Fruit fly (Drosophila melanogaster): ENCODE measurements around the gene RacGAP84C.

RacGAP84C gene

DNA sequence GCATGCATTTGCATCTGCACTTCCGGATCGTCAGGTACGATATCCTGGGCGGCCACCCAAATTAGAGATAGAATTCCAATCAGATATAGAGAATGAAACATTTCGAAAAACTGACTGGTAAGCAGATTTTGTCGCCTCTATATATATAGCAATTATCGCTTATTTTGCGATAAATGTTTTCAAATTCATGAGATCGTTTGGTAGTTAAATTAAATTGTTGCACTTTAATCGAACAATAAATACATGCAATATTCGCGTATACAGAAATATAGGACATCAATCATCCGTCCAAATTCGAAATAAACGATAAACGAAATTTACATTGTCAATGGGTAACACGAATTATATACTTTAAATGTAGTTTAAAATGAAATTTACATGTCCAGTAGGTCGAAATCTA lies 33.9 kb upstream of the RacGAP84C start, which contains the start of gene Obp84a:
Gene Obp84a, minus strand, starts transcription at position 101 of the 400 bp plus-strand sequence.
- TF ChIP-seq Dif (GFP tag; optimal IDR thresholded peaks at IDR 0.05; ENCODE audit: partially characterized antibody) (no peak), HLH106 (tag; optimal IDR thresholded peaks at IDR 0.05) (no peak), N (GFP tag; optimal IDR thresholded peaks at IDR 0.05) (no peak), pan (optimal IDR thresholded peaks at IDR 0.05) (no peak), usp (GFP tag; optimal IDR thresholded peaks at IDR 0.05) (no peak), dl (GFP tag; optimal IDR thresholded peaks at IDR 0.05; ENCODE audit: insufficient read depth in 1 of 2, partially characterized antibody in 2 of 2) (no peak), sv (GFP tag; optimal IDR thresholded peaks at IDR 0.05) (no peak), br (GFP tag; optimal IDR thresholded peaks at IDR 0.05) (no peak), Sp1 (GFP tag; optimal IDR thresholded peaks at IDR 0.05) (no peak), lola (GFP tag; optimal IDR thresholded peaks at IDR 0.05) (no peak), dmrt93B (GFP tag; optimal IDR thresholded peaks at IDR 0.05) (no peak), fru (GFP tag; optimal IDR thresholded peaks at IDR 0.05) (no peak)

DNA sequence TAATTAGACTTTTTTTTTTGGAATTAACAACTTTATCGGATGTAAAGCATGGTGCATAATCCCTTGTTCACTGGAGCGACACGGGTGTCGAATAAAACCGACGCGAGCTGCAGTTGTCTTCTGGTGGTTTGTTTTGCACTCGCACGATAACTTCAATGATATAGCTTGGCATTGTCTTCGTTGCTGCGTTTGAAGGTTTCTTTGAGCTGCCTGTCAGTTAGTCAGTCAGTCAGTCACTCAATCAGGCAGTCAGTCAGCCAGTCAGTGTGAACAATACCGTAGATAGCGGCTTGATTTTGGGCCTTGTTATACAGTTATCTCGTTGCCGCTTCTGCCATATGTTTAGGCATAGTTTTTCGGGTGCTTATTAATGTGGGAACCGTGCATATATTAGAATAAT lies 26.2 kb upstream of the RacGAP84C start:
- TF ChIP-seq sv (GFP tag; optimal IDR thresholded peaks at IDR 0.05), result no peak

- no peak for TF ChIP-seq HLH106 (tag; optimal IDR thresholded peaks at IDR 0.05)
- TF ChIP-seq Mio (GFP tag; optimal IDR thresholded peaks at IDR 0.05), result no peak
- TF ChIP-seq Abd-B (GFP tag; optimal IDR thresholded peaks at IDR 0.05), result no peak
- no peak for TF ChIP-seq dl (GFP tag; optimal IDR thresholded peaks at IDR 0.05; ENCODE audit: insufficient read depth in 1 of 2, partially characterized antibody in 2 of 2)
- TF ChIP-seq OdsH (GFP tag; optimal IDR thresholded peaks at IDR 0.05), result no peak
- no peak for TF ChIP-seq ey (GFP tag; optimal IDR thresholded peaks at IDR 0.05)
- no peak for TF ChIP-seq GATAd (GFP tag; optimal IDR thresholded peaks at IDR 0.05)
- TF ChIP-seq psq (GFP tag; optimal IDR thresholded peaks at IDR 0.05), result no peak
- TF ChIP-seq brk (GFP tag; optimal IDR thresholded peaks at IDR 0.05), result no peak
- no peak for TF ChIP-seq pan (optimal IDR thresholded peaks at IDR 0.05)
- no peak for TF ChIP-seq Dfd (GFP tag; optimal IDR thresholded peaks at IDR 0.05)
- no peak for TF ChIP-seq dsf (GFP tag; optimal IDR thresholded peaks at IDR 0.05; ENCODE audit: borderline replicate concordance)
Measured at dm6 chr3R:7265567-7266208, 20.1 kb upstream of the RacGAP84C start, which contains the start of the genes Gld and Syt4. Gene Gld (minus strand): TSS chr3R:7265703. Gene Syt4 (plus strand): TSS chr3R:7266065.

DNA sequence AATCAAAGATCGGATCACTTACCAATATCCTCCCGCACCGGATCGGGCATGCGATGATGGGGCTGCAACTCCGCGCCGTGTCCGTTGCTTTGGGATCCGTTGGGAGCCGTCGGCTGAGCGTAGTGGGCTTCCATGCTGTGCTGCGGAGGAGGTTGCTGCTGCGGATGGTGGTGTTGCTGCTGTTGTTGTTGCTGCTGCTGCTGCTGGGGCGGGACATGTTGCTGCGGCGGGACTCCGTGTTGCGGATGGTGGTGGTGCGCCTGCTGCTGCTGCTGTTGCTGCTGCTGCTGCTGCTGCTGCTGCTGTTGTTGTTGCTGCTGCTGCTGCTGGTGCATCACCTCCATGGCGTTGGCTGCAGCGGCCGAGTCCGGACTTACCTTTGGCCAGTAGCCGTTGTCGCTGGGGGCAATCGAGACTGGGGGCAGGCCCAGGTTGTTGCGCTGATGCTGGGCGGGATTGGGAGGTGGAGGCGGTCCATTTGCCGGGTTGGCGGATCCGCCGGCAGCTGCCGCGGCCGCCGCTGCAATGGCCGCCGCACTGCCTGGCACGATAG lies 10.7 kb upstream of the RacGAP84C start:
- TF ChIP-seq psq (GFP tag; optimal IDR thresholded peaks at IDR 0.05), result no peak
- no peak for TF ChIP-seq tai (GFP tag; optimal IDR thresholded peaks at IDR 0.05)
- peak; percentile 92 for TF ChIP-seq Dfd (GFP tag; optimal IDR thresholded peaks at IDR 0.05)

- TF ChIP-seq Dfd (GFP tag; optimal IDR thresholded peaks at IDR 0.05), result peak; percentile 94
- TF ChIP-seq HLH106 (tag; optimal IDR thresholded peaks at IDR 0.05), result no peak
Measured at dm6 chr3R:7276782-7277181, 9.0 kb upstream of the RacGAP84C start.

DNA sequence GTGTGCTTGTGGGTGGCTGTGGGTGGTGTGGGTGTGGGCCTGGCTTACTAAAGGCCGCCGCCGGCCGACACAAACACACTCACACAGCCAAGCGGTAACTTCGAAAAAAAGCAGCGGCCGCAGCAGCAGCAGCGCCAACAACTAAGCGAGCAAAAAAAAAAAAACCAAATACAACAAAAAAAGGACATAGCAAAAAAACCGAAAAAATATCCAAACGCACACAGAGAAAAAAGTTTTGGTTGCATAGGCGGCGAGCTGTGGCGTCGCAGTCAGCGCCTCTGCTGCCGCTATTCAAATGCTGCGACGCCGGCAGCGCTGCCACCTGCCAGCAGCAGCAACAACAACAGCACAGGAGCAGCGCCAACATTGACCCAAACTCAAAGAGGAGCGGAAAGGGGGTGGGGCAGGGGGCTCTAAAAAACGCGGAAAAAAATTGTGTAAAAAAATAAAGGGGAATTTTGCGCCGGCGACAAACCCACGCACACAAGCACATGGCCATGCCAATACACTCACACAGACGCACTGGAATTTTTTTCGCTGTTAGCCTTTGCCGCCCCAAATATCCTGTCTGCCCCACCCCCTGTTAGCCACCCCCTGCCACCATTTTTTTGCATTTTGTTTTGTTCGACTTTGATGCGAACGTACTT lies 3.4 kb upstream of the RacGAP84C start:
- TF ChIP-seq Jra (GFP tag; optimal IDR thresholded peaks at IDR 0.05) (no peak), usp (GFP tag; optimal IDR thresholded peaks at IDR 0.05) (no peak), br (GFP tag; optimal IDR thresholded peaks at IDR 0.05) (no peak)

DNA sequence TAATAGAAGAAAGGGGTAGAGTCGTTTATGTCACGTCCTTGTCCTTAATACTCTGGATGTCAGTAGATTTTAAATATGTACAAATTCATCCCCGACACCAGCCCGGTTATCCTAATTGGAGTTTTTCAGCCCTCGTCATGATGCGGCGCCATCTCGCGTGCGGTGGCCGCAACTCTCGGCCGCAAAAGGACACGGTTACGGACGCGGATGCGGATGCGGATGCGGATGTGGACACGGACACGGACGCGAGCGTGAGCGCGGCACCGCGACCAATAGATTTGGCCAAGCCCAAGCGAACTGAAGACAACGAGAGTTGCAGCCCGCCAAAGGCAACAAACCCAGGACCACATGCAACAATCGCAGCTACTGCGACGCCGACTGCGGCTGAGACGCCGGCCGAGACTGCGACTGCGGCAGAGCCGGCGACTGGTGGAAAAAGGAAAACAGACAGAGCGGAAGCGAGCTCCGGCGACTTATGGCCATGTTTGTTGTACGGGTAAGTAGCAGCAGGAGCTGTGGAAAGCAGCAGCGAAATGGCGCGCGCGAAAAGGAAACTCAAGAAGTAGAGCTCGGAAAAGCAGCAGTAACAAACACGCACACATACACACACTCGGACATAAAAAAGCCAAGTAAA lies 18.8 kb downstream of the RacGAP84C start, which contains the start of gene CG42544:
Gene CG42544, plus strand, starts transcription at position 138 of the 634 bp plus-strand sequence.
- TF ChIP-seq CrebA (GFP tag; optimal IDR thresholded peaks at IDR 0.05; ENCODE audit: borderline replicate concordance), result no peak
- TF ChIP-seq br (GFP tag; optimal IDR thresholded peaks at IDR 0.05), result no peak
- TF ChIP-seq usp (GFP tag; optimal IDR thresholded peaks at IDR 0.05), result no peak
- TF ChIP-seq fru (GFP tag; optimal IDR thresholded peaks at IDR 0.05), result no peak
- TF ChIP-seq Rel (GFP tag; optimal IDR thresholded peaks at IDR 0.05), result no peak
- TF ChIP-seq Rel (tag; optimal IDR thresholded peaks at IDR 0.05), result no peak
